Worm (Caenorhabditis elegans) whole organism, late embryonic: ENCODE measurements around the gene F48E3.2.

ENCODE experiments used
- C08G9.2 ChIP-seq: sonication (generic microtip); optimal IDR thresholded peaks from 2 replicates; lab custom pipeline; 2016; ENCODE audit warnings: mild to moderate bottlenecking, missing genetic modification characterization, moderate library complexity, missing compliant biosample characterization
- K02D7.2 ChIP-seq: sonication (generic microtip); optimal IDR thresholded peaks from 2 replicates; lab custom pipeline; 2017; ENCODE audit warnings: mild to moderate bottlenecking, missing genetic modification characterization, missing compliant biosample characterization
- Y22D7AL.16 ChIP-seq: sonication (generic microtip); optimal IDR thresholded peaks from 2 replicates; lab custom pipeline; 2016; ENCODE audit warnings: missing genetic modification characterization, missing compliant biosample characterization
- ahr-1 ChIP-seq: sonication (generic microtip); optimal IDR thresholded peaks from 2 replicates; lab custom pipeline; 2016; ENCODE audit warnings: missing genetic modification characterization, missing compliant biosample characterization
- ama-1 ChIP-seq: fragments of 150-350 bp; optimal IDR thresholded peaks from 2 replicates; lab custom pipeline; 2014
- ceh-14 ChIP-seq: sonication (generic microtip); optimal IDR thresholded peaks from 2 replicates; lab custom pipeline; 2016; ENCODE audit warnings: missing genotype, missing genetic modification characterization, missing compliant biosample characterization
- ceh-18 ChIP-seq: sonication (generic microtip); optimal IDR thresholded peaks from 2 replicates; lab custom pipeline; 2016; ENCODE audit warnings: missing genetic modification characterization, missing compliant biosample characterization
- ceh-19 ChIP-seq: fragments of 200-800 bp; sonication (Bioruptor generic); optimal IDR thresholded peaks from 2 replicates; lab custom pipeline; 2018; ENCODE audit warnings: mild to moderate bottlenecking, missing genetic modification characterization, missing compliant biosample characterization
- ceh-2 ChIP-seq: sonication (generic microtip); optimal IDR thresholded peaks from 2 replicates; lab custom pipeline; 2016; ENCODE audit warnings: missing genotype, missing genetic modification characterization, missing compliant biosample characterization
- ceh-22 ChIP-seq: sonication (generic microtip); optimal IDR thresholded peaks from 2 replicates; lab custom pipeline; 2017; ENCODE audit warnings: missing biosample characterization, missing genetic modification characterization
- ceh-24 ChIP-seq: sonication (generic microtip); optimal IDR thresholded peaks from 2 replicates; lab custom pipeline; 2016; ENCODE audit warnings: mild to moderate bottlenecking, missing genetic modification characterization, missing compliant biosample characterization
- ceh-30 ChIP-seq: fragments of 150-350 bp; optimal IDR thresholded peaks from 2 replicates; lab custom pipeline; 2014; ENCODE audit warnings: missing biosample characterization, missing genetic modification characterization
- ceh-34 ChIP-seq: sonication (generic microtip); optimal IDR thresholded peaks from 2 replicates; lab custom pipeline; 2016; ENCODE audit warnings: mild to moderate bottlenecking, missing genetic modification characterization, missing compliant biosample characterization
- ceh-45 ChIP-seq: fragments of 200-800 bp; sonication (Bioruptor generic); IDR thresholded peaks from 2 replicates; pipeline ENCODE4 v1.3.6; 2022; ENCODE audit warnings: missing genetic modification reagents, missing genetic modification characterization, missing compliant biosample characterization
- ceh-6 ChIP-seq: fragments of 200-800 bp; sonication (Bioruptor generic); optimal IDR thresholded peaks from 2 replicates; lab custom pipeline; 2018; ENCODE audit warnings: mild to moderate bottlenecking, missing genetic modification characterization, missing compliant biosample characterization
- dve-1 ChIP-seq: sonication (generic microtip); optimal IDR thresholded peaks from 2 replicates; lab custom pipeline; 2017; ENCODE audit warnings: antibody characterized with exemption, mild to moderate bottlenecking, missing genetic modification characterization, missing compliant biosample characterization
- elt-2 ChIP-seq: sonication (generic microtip); optimal IDR thresholded peaks from 2 replicates; lab custom pipeline; 2016; ENCODE audit warnings: missing genetic modification reagents, missing genetic modification characterization, missing compliant biosample characterization
- elt-4 ChIP-seq: sonication (generic microtip); optimal IDR thresholded peaks from 2 replicates; lab custom pipeline; 2016; ENCODE audit warnings: missing genetic modification characterization, missing compliant biosample characterization
- ets-4 ChIP-seq: sonication (generic microtip); optimal IDR thresholded peaks from 2 replicates; lab custom pipeline; 2016; ENCODE audit warnings: missing genetic modification characterization, missing compliant biosample characterization
- eyg-1 ChIP-seq: sonication (generic microtip); optimal IDR thresholded peaks from 2 replicates; lab custom pipeline; 2016; ENCODE audit warnings: missing genotype, missing genetic modification characterization, missing compliant biosample characterization
- fax-1 ChIP-seq: sonication (generic microtip); optimal IDR thresholded peaks from 2 replicates; lab custom pipeline; 2016; ENCODE audit warnings: missing genotype, missing genetic modification characterization, missing compliant biosample characterization
- gmeb-2 ChIP-seq: sonication (generic microtip); optimal IDR thresholded peaks from 2 replicates; lab custom pipeline; 2016; ENCODE audit warnings: missing genetic modification characterization, inconsistent platforms, missing compliant biosample characterization
- hlh-15 ChIP-seq: sonication (generic microtip); optimal IDR thresholded peaks from 2 replicates; lab custom pipeline; 2016; ENCODE audit warnings: missing genetic modification characterization, missing compliant biosample characterization
- hlh-6 ChIP-seq: sonication (generic microtip); optimal IDR thresholded peaks from 2 replicates; lab custom pipeline; 2016; ENCODE audit warnings: missing genotype, missing genetic modification characterization, missing compliant biosample characterization
- lin-11 ChIP-seq: fragments of 200-800 bp; sonication (Bioruptor generic); optimal IDR thresholded peaks from 2 replicates; lab custom pipeline; 2018; ENCODE audit warnings: mild to moderate bottlenecking, missing genetic modification characterization, missing compliant biosample characterization
- madf-2 ChIP-seq: sonication (generic microtip); optimal IDR thresholded peaks from 2 replicates; lab custom pipeline; 2017; ENCODE audit warnings: missing genetic modification characterization, missing compliant biosample characterization
- nhr-11 ChIP-seq: fragments of 150-350 bp; optimal IDR thresholded peaks from 2 replicates; lab custom pipeline; 2014; ENCODE audit warnings: missing biosample characterization, missing genetic modification characterization
- nhr-232 ChIP-seq: sonication (generic microtip); optimal IDR thresholded peaks from 2 replicates; lab custom pipeline; 2016; ENCODE audit warnings: missing genetic modification characterization, missing compliant biosample characterization
- npax-4 ChIP-seq: sonication (generic microtip); optimal IDR thresholded peaks from 2 replicates; lab custom pipeline; 2016; ENCODE audit warnings: missing genetic modification characterization, missing compliant biosample characterization
- odd-2 ChIP-seq: sonication (generic microtip); optimal IDR thresholded peaks from 2 replicates; lab custom pipeline; 2017; ENCODE audit warnings: antibody characterized with exemption, mild to moderate bottlenecking, missing genetic modification characterization, missing compliant biosample characterization
- pag-3 ChIP-seq: sonication (generic microtip); optimal IDR thresholded peaks from 2 replicates; lab custom pipeline; 2016; ENCODE audit warnings: missing compliant biosample characterization, missing genetic modification characterization, borderline replicate concordance
- pat-9 ChIP-seq: fragments of 200-800 bp; sonication (Bioruptor generic); optimal IDR thresholded peaks from 2 replicates; lab custom pipeline; 2018; ENCODE audit warnings: mild to moderate bottlenecking, missing genetic modification characterization, moderate library complexity, missing compliant biosample characterization
- pax-1 ChIP-seq: fragments of 150-350 bp; optimal IDR thresholded peaks from 2 replicates; lab custom pipeline; 2014; ENCODE audit warnings: missing biosample characterization, missing genetic modification characterization
- pha-2 ChIP-seq: sonication (generic microtip); optimal IDR thresholded peaks from 2 replicates; lab custom pipeline; 2017; ENCODE audit warnings: mild to moderate bottlenecking, missing genetic modification characterization, missing compliant biosample characterization
- pha-4 ChIP-seq: fragments of 150-350 bp; optimal IDR thresholded peaks from 2 replicates; lab custom pipeline; 2018; ENCODE audit warnings: missing biosample characterization, missing genetic modification reagents, missing genetic modification characterization
- pqm-1 ChIP-seq: sonication (generic microtip); optimal IDR thresholded peaks from 2 replicates; lab custom pipeline; 2016; ENCODE audit warnings: missing genetic modification characterization, missing compliant biosample characterization
- ref-2 ChIP-seq: sonication (generic microtip); optimal IDR thresholded peaks from 2 replicates; lab custom pipeline; 2016; ENCODE audit warnings: missing genetic modification characterization, missing compliant biosample characterization
- sdc-2 ChIP-seq: sonication (generic microtip); optimal IDR thresholded peaks from 2 replicates; lab custom pipeline; 2016; ENCODE audit warnings: missing genotype, missing genetic modification characterization, missing compliant biosample characterization
- sox-2 ChIP-seq: fragments of 200-800 bp; sonication (Bioruptor generic); IDR thresholded peaks from 2 replicates; pipeline ENCODE4 v1.3.6; 2022; ENCODE audit warnings: missing genetic modification reagents, missing genetic modification characterization, missing compliant biosample characterization
- sox-4 ChIP-seq: sonication (generic microtip); optimal IDR thresholded peaks from 2 replicates; lab custom pipeline; 2017; ENCODE audit warnings: mild to moderate bottlenecking, missing genetic modification characterization, inconsistent platforms, missing compliant biosample characterization
- tbx-2 ChIP-seq: sonication (generic microtip); optimal IDR thresholded peaks from 2 replicates; lab custom pipeline; 2016; ENCODE audit warnings: missing genetic modification characterization, missing compliant biosample characterization
- ttx-3 ChIP-seq: sonication (generic microtip); optimal IDR thresholded peaks from 2 replicates; lab custom pipeline; 2016; ENCODE audit warnings: missing genetic modification reagents, missing genetic modification characterization, missing compliant biosample characterization
- unc-3 ChIP-seq, 2 experiments: fragments of 200-800 bp in 1 of 2; sonication (Bioruptor generic) in 1 of 2; sonication (generic microtip) in 1 of 2; conservative IDR thresholded peaks in 1 of 2; optimal IDR thresholded peaks in 1 of 2; 2 replicates each; pipeline versions ENCODE4 v1.3.6 to Lab custom; 2016 to 2022; ENCODE audit warnings: missing compliant biosample characterization in 2 of 2, missing genetic modification characterization in 2 of 2, missing genetic modification reagents in 1 of 2
- unc-42 ChIP-seq: sonication (generic microtip); optimal IDR thresholded peaks from 2 replicates; lab custom pipeline; 2016; ENCODE audit warnings: missing genotype, missing genetic modification characterization, missing compliant biosample characterization
- unc-86 ChIP-seq: sonication (generic microtip); optimal IDR thresholded peaks from 2 replicates; lab custom pipeline; 2016; ENCODE audit warnings: missing genetic modification characterization, missing compliant biosample characterization
- ztf-16 ChIP-seq: sonication (generic microtip); optimal IDR thresholded peaks from 2 replicates; lab custom pipeline; 2017; ENCODE audit warnings: missing genetic modification characterization, missing compliant biosample characterization

The F48E3.2 gene

DNA sequence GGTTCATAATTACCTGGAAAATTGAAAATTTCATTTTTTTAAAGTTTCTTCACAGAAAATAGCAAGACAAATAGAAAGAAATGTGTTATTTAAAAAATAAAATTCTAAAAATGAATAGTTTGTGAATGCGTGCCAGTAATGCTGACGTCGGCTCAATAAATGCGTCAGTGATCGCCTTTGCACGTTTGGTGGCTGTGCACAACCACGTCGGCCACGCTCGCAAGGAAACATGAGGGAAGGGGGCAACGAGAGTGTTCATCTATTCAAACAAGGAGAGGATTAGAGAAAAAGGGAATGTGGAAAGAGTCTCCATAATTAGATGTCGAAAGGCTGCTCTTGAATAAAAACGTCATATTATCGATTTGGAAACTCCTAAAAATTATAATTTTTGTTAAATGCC is 8.1 kb upstream of the F48E3.2 start, which contains the start of gene uggt-1 (continued):
- TF ChIP-seq madf-2 (tag; lab: Kevin White, UChicago) (peak; percentile 0), unc-42 (tag; lab: Kevin White, UChicago) (peak; percentile 95), unc-3 (GFP tag; conservative IDR thresholded peaks at IDR 0.05; lab: Robert Waterston, UW) (no peak), unc-3 (tag; optimal IDR thresholded peaks at IDR 0.05; lab: Kevin White, UChicago) (no peak), ttx-3 (tag; lab: Kevin White, UChicago) (peak; percentile 41), pax-1 (no peak), ceh-18 (tag; lab: Kevin White, UChicago) (peak; percentile 70), sox-2 (GFP tag; lab: Robert Waterston, UW) (peak; percentile 62), ceh-45 (GFP tag; lab: Robert Waterston, UW) (no peak), pat-9 (no peak), elt-2 (tag; lab: Kevin White, UChicago) (peak; percentile 72), ceh-19 (GFP tag; lab: Kevin White, UChicago) (peak; percentile 37), ahr-1 (tag; lab: Kevin White, UChicago) (no peak), ceh-2 (tag; lab: Kevin White, UChicago) (peak; percentile 31), elt-4 (tag; lab: Kevin White, UChicago) (no peak), lin-11 (tag; lab: Kevin White, UChicago) (no peak), ref-2 (peak; percentile 72), sdc-2 (peak; percentile 63), ama-1 (no peak), ztf-16 (tag; lab: Kevin White, UChicago) (peak; percentile 33), C08G9.2 (tag; lab: Kevin White, UChicago) (no peak), ceh-34 (tag; lab: Kevin White, UChicago) (peak; percentile 80), dve-1 (peak; percentile 60), pha-4 (tag; lab: Kevin White, UChicago) (no peak), tbx-2 (tag; lab: Kevin White, UChicago) (peak; percentile 86), ceh-22 (tag; lab: Kevin White, UChicago) (no peak), hlh-15 (no peak), ets-4 (tag; lab: Kevin White, UChicago) (peak; percentile 10), hlh-6 (tag; lab: Kevin White, UChicago) (no peak), pha-2 (tag; lab: Kevin White, UChicago) (no peak), ceh-6 (GFP tag; lab: Kevin White, UChicago) (peak; percentile 58), Y22D7AL.16 (peak; percentile 23), unc-86 (tag; lab: Kevin White, UChicago) (peak; percentile 61), ceh-14 (tag; lab: Kevin White, UChicago) (peak; percentile 79), nhr-11 (tag; lab: Kevin White, UChicago) (no peak), ceh-30 (tag; lab: Kevin White, UChicago) (peak; percentile 42), ceh-24 (no peak), pag-3 (no peak), K02D7.2 (no peak), fax-1 (tag; lab: Kevin White, UChicago) (peak; percentile 25)

DNA sequence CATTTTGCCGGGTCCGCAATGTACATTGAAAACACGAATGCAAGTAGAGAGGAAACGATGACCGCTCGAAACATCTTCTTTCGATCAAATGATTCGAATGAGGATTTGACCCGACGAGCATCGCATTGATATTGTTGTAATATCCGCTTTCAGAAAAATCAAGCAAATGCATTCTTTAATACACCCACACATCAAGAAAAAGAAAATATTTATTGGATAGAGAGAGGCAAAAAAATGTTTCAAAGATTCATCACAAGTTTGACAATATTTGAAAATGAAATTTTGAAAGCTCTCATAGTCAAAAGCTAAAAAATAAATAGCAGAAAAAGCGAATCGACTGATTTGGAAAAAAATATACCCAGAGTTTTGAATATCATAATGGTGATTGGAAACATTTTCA is 2.6 kb upstream of the F48E3.2 start, which contains the start of gene try-14:
Gene try-14 (minus strand): TSS at position 101 of the 400 bp plus-strand sequence.
- no peak for TF ChIP-seq nhr-232 (tag; lab: Kevin White, UChicago)
- TF ChIP-seq ama-1: no peak
- TF ChIP-seq sox-4: no peak
- TF ChIP-seq odd-2 (tag; lab: Kevin White, UChicago): no peak
- no peak for TF ChIP-seq pag-3
- TF ChIP-seq pqm-1 (tag; lab: Kevin White, UChicago): no peak
- no peak for TF ChIP-seq ceh-18 (tag; lab: Kevin White, UChicago)
- TF ChIP-seq ceh-24: no peak
- no peak for TF ChIP-seq unc-3 (GFP tag; conservative IDR thresholded peaks at IDR 0.05; lab: Robert Waterston, UW)
- no peak for TF ChIP-seq unc-3 (tag; optimal IDR thresholded peaks at IDR 0.05; lab: Kevin White, UChicago)
- TF ChIP-seq gmeb-2: no peak
- no peak for TF ChIP-seq elt-4 (tag; lab: Kevin White, UChicago)
- TF ChIP-seq npax-4: no peak
- TF ChIP-seq eyg-1 (tag; lab: Kevin White, UChicago): no peak
- no peak for TF ChIP-seq pat-9
- TF ChIP-seq pha-4 (tag; lab: Kevin White, UChicago): no peak
